Worm (Caenorhabditis elegans): Measurements from ENCODE around the gene T06C12.11.

Gene T06C12.11

DNA sequence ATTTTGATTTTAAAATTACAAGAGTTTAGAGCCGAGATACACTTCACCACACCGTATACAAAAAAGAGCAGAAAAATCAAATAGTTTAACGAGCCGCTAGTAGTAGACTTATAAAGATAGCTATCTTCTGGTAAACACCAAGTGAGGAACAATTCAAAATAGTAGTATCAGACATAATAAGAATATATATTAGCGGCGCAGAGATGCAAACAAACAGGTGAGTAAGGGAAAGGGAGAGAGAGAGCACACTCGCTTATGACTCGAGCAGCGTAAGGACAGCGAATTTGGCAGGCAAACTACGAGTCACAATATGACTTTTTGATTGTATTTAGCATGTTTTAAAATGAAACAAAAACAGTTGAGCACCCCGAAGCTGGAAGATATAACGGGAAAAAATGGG, 1.5 kb upstream of the T06C12.11 start:
- no peak for TF ChIP-seq nhr-11 (tag; optimal IDR thresholded peaks at IDR 0.05)
- TF ChIP-seq dve-1 (tag; optimal IDR thresholded peaks at IDR 0.05) = no peak
- no peak for TF ChIP-seq ref-2 (tag; optimal IDR thresholded peaks at IDR 0.05)
- TF ChIP-seq K09A11.1 (tag; optimal IDR thresholded peaks at IDR 0.05; ENCODE audit: insufficient read depth) = no peak
- no peak for TF ChIP-seq ttx-3 (tag; optimal IDR thresholded peaks at IDR 0.05)
- TF ChIP-seq lim-6 (tag; optimal IDR thresholded peaks at IDR 0.05) = no peak
- TF ChIP-seq C38D4.7 (GFP tag; optimal IDR thresholded peaks at IDR 0.05) = no peak
- TF ChIP-seq Y22D7AL.16 (tag; optimal IDR thresholded peaks at IDR 0.05) = no peak
- TF ChIP-seq ceh-31 (tag; optimal IDR thresholded peaks at IDR 0.05) = no peak
- TF ChIP-seq unc-86 (tag; optimal IDR thresholded peaks at IDR 0.05) = no peak
- TF ChIP-seq ets-4 (tag; optimal IDR thresholded peaks at IDR 0.05) = no peak
- TF ChIP-seq pha-2 (tag; optimal IDR thresholded peaks at IDR 0.05) = no peak
- no peak for TF ChIP-seq gmeb-2 (tag; optimal IDR thresholded peaks at IDR 0.05)
- TF ChIP-seq elt-4 (tag; optimal IDR thresholded peaks at IDR 0.05) = no peak
- TF ChIP-seq che-1 (tag; optimal IDR thresholded peaks at IDR 0.05) = no peak
- no peak for TF ChIP-seq hlh-8 (tag; optimal IDR thresholded peaks at IDR 0.05)
- no peak for TF ChIP-seq ceh-2 (tag; optimal IDR thresholded peaks at IDR 0.05)
- no peak for TF ChIP-seq hlh-15 (tag; optimal IDR thresholded peaks at IDR 0.05)
- no peak for TF ChIP-seq ceh-45 (GFP tag; IDR thresholded peaks at IDR 0.05)

DNA sequence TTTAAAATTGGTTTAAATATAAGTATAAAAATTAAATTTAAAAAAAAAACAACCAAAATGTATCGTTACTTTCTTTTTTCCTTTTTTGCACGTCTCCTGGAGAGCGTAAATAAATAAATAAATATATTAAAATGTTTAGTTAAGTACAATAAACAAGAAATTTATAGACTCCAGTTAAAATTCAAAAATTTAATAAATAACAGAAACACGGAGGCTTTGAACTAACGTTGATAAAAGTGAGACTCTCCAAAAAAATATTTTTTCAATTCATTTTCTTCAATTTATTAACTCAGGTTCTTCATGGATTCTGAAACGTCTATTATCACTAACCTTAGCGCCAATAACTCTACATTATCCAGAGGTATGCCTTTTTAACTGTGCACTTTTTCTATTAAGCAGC, 1.0 kb upstream of the T06C12.11 start, which contains the start of gene T06C12.12:
Gene T06C12.12, plus strand, starts transcription at position 301 of the 400 bp plus-strand sequence.
- TF ChIP-seq npax-4 (tag; optimal IDR thresholded peaks at IDR 0.05) (no peak), eyg-1 (tag; optimal IDR thresholded peaks at IDR 0.05) (no peak), ceh-34 (tag; optimal IDR thresholded peaks at IDR 0.05) (no peak), pax-1 (tag; optimal IDR thresholded peaks at IDR 0.05) (no peak), nhr-232 (tag; optimal IDR thresholded peaks at IDR 0.05) (no peak), ttx-3 (tag; optimal IDR thresholded peaks at IDR 0.05) (no peak), che-1 (tag; optimal IDR thresholded peaks at IDR 0.05) (no peak), ceh-48 (tag; optimal IDR thresholded peaks at IDR 0.05) (no peak), unc-86 (tag; optimal IDR thresholded peaks at IDR 0.05) (no peak)

DNA sequence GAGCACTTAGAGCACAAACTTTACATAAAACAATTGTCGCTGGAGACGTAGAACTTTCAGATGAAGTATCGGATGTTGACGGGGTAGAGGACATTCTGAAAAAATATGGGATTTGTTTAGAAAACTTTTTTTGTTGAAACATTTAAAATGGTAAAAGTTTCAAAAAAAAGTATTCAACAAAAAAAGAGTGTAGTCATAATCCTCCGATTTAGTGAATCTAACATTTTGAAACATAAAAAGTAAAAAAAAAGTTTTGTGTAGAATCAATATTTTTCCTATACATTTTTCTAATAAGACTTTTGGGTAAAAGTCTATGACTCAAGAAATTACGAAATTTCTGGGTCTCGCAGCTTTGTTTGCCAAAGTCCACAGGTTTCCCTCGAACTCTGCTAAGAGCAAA, 3.9 kb downstream of the T06C12.11 start, which contains the start of gene nhr-213:
Gene nhr-213, minus strand, starts transcription at position 101 of the 400 bp plus-strand sequence.
- TF ChIP-seq elt-4 (tag; optimal IDR thresholded peaks at IDR 0.05) = no peak
- TF ChIP-seq ahr-1 (tag; optimal IDR thresholded peaks at IDR 0.05) = no peak
- no peak for TF ChIP-seq sdc-2 (tag; optimal IDR thresholded peaks at IDR 0.05)
- TF ChIP-seq ceh-31 (tag; optimal IDR thresholded peaks at IDR 0.05) = no peak
- TF ChIP-seq odd-2 (tag; optimal IDR thresholded peaks at IDR 0.05) = no peak
- no peak for TF ChIP-seq eyg-1 (tag; optimal IDR thresholded peaks at IDR 0.05)
- no peak for TF ChIP-seq ceh-48 (tag; optimal IDR thresholded peaks at IDR 0.05)
- no peak for TF ChIP-seq rnt-1 (tag; optimal IDR thresholded peaks at IDR 0.05)
- no peak for TF ChIP-seq npax-4 (tag; optimal IDR thresholded peaks at IDR 0.05)
- no peak for TF ChIP-seq pag-3 (tag; optimal IDR thresholded peaks at IDR 0.05; ENCODE audit: borderline replicate concordance)
- no peak for TF ChIP-seq C38D4.7 (GFP tag; optimal IDR thresholded peaks at IDR 0.05)
- no peak for TF ChIP-seq syd-9 (tag; optimal IDR thresholded peaks at IDR 0.05)
- TF ChIP-seq ceh-45 (GFP tag; IDR thresholded peaks at IDR 0.05) = no peak
- no peak for TF ChIP-seq ceh-9 (tag; optimal IDR thresholded peaks at IDR 0.05)
- TF ChIP-seq unc-86 (tag; optimal IDR thresholded peaks at IDR 0.05) = no peak
- TF ChIP-seq unc-42 (tag; optimal IDR thresholded peaks at IDR 0.05) = no peak
- TF ChIP-seq fax-1 (tag; optimal IDR thresholded peaks at IDR 0.05) = no peak
- no peak for TF ChIP-seq pat-9 (tag; optimal IDR thresholded peaks at IDR 0.05)
- no peak for TF ChIP-seq ceh-2 (tag; optimal IDR thresholded peaks at IDR 0.05)

DNA sequence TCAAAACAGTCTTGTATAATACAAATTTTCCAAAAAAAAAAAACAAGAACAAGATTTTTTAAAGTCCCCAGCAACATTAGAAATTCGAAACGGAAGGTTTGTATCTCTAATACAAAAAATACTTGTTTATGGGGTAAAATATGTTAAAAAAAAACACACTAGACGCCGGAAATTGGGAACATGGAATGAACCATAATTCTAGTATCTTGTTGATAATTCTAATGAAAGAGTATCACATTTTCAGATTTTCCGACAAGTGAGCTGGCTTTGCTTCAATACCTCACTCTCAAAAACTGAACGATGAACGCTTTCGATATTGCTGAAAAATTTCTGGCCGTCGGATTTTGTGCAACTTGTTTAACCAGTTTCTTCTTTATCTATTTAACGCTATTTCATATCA, 4.9 kb downstream of the T06C12.11 start, which contains the start of gene str-60:
Gene str-60, plus strand, starts transcription at position 301 of the 400 bp plus-strand sequence.
- TF ChIP-seq gmeb-2 (tag; optimal IDR thresholded peaks at IDR 0.05) = no peak
- TF ChIP-seq pha-2 (tag; optimal IDR thresholded peaks at IDR 0.05) = no peak
- TF ChIP-seq ref-2 (tag; optimal IDR thresholded peaks at IDR 0.05) = no peak
- no peak for TF ChIP-seq ceh-14 (tag; optimal IDR thresholded peaks at IDR 0.05)
- no peak for TF ChIP-seq ceh-2 (tag; optimal IDR thresholded peaks at IDR 0.05)
- no peak for TF ChIP-seq syd-9 (tag; optimal IDR thresholded peaks at IDR 0.05)
- TF ChIP-seq pag-3 (tag; optimal IDR thresholded peaks at IDR 0.05; ENCODE audit: borderline replicate concordance) = no peak

Measured in whole organism, late embryonic.